Worm (Caenorhabditis elegans): Measurements from ENCODE around the gene hlh-33.

hlh-33 gene

DNA sequence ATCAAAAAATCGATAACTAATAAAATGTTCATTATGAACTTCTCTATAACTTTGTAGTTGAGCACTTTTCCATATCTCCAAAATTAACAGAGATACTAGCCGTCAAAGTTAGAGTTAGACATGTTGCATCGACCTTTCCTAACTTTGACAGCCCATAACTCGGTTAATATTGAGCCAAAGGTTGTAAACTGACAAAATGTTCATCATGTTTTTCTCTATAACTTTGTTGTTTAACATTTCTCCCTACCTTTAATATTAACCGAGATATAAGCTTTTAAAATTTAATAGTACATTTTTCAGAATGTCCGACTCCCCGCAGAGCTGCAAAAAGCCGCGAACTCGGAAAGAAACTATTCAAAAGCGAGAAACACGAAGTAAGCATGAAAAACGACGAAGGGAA is at the start of gene hlh-33:
Gene hlh-33, plus strand, starts transcription at position 301 of the 400 bp plus-strand sequence.
- peak in 1 of 2 experiments; percentile 51 for TF ChIP-seq unc-62 (GFP tag; optimal IDR thresholded peaks at IDR 0.05 in 1 of 2)
- no peak for TF ChIP-seq unc-62 (tag; optimal IDR thresholded peaks at IDR 0.05)
- no peak for TF ChIP-seq zip-11 (GFP tag; IDR thresholded peaks at IDR 0.05)

DNA sequence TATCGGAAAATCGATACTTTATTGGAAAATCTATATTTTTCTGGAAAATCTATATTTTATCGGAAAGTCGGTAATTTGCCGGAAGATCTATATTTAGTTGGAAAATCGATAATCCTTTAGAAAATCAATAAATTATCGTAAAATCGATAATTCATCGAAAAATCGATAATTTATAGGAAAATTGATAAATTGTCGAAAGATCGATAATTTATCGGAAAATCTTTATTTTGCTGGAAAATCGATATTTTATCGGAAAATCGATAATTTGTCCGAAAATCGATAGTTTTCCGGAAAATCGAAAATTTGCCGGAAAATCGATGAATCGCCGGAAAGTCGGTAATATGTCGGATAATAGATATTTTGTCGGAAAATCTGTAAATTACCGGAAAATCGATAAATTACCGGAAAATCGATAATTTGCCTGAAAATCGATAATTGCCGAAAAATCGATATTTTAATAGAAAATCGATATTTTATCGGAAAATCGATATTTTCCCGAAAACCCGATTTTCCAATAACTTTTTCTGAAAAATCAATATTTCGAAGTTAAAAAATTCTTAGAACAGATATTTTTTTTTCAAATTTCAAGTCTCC is 49.7 kb upstream of the hlh-33 start:
- peak; percentile 98 for TF ChIP-seq ceh-28 (tag; optimal IDR thresholded peaks at IDR 0.05)
- TF ChIP-seq egl-43 (GFP tag; IDR thresholded peaks at IDR 0.05): no peak

DNA sequence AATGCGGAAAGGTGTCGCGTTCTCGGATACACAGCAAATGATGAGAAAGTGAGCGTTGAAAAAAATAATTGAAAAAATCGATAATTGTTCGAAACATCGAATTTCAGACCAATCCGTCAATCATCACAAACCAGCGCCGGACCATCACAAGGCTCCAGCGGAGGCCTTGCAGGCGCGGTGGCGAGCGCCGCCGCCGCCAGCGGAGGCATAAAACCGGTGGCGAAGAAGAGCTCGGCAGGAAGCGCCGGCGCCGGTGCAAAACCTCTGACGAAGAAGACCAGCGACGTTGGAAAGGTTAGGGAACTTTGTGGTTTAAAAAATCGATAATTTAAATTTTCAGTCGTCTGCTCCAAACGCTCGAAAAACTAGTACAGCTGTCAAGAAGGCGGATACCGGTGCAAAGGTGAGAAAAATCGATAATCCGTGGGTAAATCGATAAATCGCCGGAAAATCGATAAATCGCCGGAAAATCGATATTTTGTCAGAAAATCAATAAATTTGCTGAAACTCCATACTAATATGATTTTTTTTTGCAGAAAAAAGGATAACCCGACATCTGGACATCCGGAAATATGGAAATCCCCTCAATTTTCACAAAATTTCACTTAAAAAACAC is 48.9 kb upstream of the hlh-33 start:
- TF ChIP-seq ceh-28 (tag; optimal IDR thresholded peaks at IDR 0.05) (peak; percentile 94), rbr-2 (tag; optimal IDR thresholded peaks at IDR 0.05) (no peak), set-16 (GFP tag; IDR thresholded peaks at IDR 0.05) (peak; percentile 97)

DNA sequence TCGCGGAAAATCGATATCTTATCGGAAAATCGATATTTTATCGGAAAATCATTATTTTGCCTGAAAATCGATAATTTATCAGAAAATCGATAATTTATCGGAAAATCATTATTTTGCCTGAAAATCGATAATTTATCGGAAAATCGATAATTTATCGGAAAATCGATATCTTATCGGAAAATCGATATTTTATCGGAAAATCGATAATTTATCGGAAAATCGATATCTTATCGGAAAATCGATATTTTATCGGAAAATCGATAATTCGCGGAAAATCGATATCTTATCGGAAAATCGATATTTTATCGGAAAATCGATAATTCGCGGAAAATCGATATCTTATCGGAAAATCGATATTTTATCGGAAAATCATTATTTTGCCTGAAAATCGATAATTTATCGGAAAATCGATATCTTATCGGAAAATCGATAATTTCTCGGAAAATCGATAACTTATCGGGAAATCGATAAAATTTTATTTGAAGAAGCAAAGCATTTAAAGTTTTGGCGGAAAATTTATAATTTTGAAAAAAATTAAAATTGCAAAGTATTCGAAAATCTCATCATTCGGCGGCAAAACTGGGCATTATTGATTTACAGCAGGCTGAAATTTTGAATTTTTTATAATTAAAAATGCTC is 47.8 kb upstream of the hlh-33 start:
- TF ChIP-seq dmd-6 (GFP tag; IDR thresholded peaks at IDR 0.05) (0 out of 2 replicates have a peak, but pooled peaks have one; percentile 11), ceh-28 (tag; optimal IDR thresholded peaks at IDR 0.05) (peak; percentile 99), ctbp-1 (GFP tag; IDR thresholded peaks at IDR 0.05) (0 out of 2 replicates have a peak, but pooled peaks have one; percentile 30), hmg-1.1 (GFP tag; IDR thresholded peaks at IDR 0.05) (peak; percentile 43; the same call in 1 of the 2 replicates), F44E2.7 (GFP tag; IDR thresholded peaks at IDR 0.05) (peak; percentile 99)

DNA sequence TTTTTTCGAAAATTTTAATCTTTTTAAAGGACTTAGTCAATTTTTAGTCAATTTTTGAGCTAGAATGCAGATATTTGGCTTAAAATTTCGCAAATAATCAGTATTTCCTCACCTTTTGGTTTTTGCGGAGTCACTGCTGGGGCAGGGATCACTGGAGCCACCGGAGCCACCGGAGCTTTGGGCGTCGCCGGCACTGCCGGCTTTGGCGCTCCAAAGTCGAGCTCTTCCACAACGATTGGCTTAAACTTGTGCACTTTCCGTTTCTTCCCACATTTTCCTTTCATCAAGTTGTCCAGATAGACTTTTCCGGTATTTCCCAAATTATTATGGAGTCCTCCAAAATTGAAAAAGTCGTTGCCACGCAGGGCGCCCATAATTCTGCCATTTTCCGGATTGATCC is 40.9 kb upstream of the hlh-33 start:
- TF ChIP-seq set-16 (GFP tag; IDR thresholded peaks at IDR 0.05): peak; percentile 68
- no peak for TF ChIP-seq madf-9 (GFP tag; conservative IDR thresholded peaks at IDR 0.05)

DNA sequence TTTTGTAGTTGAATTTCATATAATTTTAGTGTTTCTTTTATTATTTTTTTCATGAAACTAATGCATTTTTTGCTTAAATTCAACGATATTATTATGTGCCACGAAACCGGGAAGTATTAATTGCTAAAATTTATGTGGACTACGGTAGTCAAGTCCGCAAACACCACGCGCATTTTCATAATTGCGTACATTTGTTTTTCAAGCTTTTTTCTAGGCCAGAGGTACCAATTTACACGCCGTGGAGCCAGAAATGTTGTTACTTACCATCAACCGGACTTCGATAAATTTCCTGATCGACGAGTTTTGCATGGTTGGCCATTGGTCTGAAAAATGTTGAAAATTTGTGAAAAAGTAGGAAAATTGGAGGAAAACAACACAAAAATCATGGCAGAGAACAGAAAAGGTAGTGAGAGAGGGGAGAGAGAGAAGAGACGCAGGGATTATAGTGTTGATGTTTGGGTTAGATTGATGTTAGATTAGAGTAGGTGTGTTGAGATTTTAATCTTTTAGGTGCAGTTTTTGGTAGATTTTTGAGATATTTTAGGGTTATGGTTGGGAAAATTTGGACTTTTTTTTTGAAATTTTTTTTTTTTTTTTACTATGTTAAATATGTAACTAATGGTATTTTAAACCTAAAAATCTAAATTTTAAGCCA is 37.1 kb upstream of the hlh-33 start, which contains the start of gene clp-4:
Gene clp-4, minus strand, starts transcription at position 323 of the 655 bp plus-strand sequence.
- peak in 1 of 2 experiments; percentile 56 for TF ChIP-seq lsy-2 (tag; optimal IDR thresholded peaks at IDR 0.05)
- TF ChIP-seq lin-1 (GFP tag; IDR thresholded peaks at IDR 0.05): no peak

DNA sequence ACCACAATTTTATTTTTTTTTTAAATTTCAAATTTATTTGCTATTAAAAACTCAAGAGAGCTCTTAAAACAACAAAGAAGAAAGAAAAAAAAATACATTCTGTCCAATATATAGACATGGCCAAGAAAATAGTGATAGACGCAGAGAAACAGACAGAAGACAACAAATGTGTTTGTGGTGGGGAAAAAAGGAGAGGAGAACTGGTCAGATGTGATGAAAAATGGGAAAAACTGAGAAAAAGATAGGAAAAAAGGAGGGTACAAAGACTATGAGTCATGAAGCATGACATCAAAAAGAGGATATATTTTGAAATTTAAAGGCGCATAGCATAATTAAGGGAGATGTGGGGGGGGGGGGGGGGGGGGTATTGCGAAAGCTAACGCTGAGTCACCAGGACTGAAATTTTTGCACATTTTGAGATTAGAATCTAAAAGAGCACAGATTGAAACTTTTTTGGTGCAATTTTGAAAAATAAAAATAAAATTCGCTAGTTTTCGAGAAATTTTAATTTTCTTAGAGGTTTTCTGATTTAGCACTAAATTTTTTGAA is 36.1 kb upstream of the hlh-33 start:
- TF ChIP-seq dmd-6 (GFP tag; IDR thresholded peaks at IDR 0.05) (peak; percentile 36), nhr-42 (GFP tag; IDR thresholded peaks at IDR 0.05) (no peak), zag-1 (tag; optimal IDR thresholded peaks at IDR 0.05) (no peak), mdl-1 (tag; optimal IDR thresholded peaks at IDR 0.05) (peak in 1 of 2 experiments; percentile 15), hmg-1.1 (GFP tag; IDR thresholded peaks at IDR 0.05) (peak; percentile 46; the same call in 1 of the 2 replicates), hlh-11 (tag; optimal IDR thresholded peaks at IDR 0.05) (peak; percentile 59), Y48G9A.11 (GFP tag; IDR thresholded peaks at IDR 0.05) (no peak), ceh-20 (GFP tag; IDR thresholded peaks at IDR 0.05) (0 out of 2 replicates have a peak, but pooled peaks have one; percentile 25), lin-13 (GFP tag; optimal IDR thresholded peaks at IDR 0.05) (peak; percentile 5), mep-1 (tag; optimal IDR thresholded peaks at IDR 0.05) (peak; percentile 76), tra-1 (GFP tag; IDR thresholded peaks at IDR 0.05) (no peak), lin-38 (GFP tag; IDR thresholded peaks at IDR 0.05) (no peak), ztf-7 (tag; optimal IDR thresholded peaks at IDR 0.05) (no peak), dve-1 (tag; optimal IDR thresholded peaks at IDR 0.05; ENCODE audit: insufficient read depth) (peak; percentile 70), Y5F2A.4 (GFP tag; optimal IDR thresholded peaks at IDR 0.05) (no peak), daf-16 (GFP tag; optimal IDR thresholded peaks at IDR 0.05) (no peak), daf-16 (tag; optimal IDR thresholded peaks at IDR 0.05) (no peak), hlh-30 (tag; optimal IDR thresholded peaks at IDR 0.05; ENCODE audit: insufficient read depth) (peak; percentile 60), T26A8.4 (GFP tag; IDR thresholded peaks at IDR 0.05) (no peak), R02D3.7 (tag; optimal IDR thresholded peaks at IDR 0.05) (no peak), dpl-1 (GFP tag; optimal IDR thresholded peaks at IDR 0.05) (peak; percentile 40), nhr-6 (tag; optimal IDR thresholded peaks at IDR 0.05) (peak; percentile 16), php-3 (GFP tag; IDR thresholded peaks at IDR 0.05) (no peak)
